Fruit fly (Drosophila melanogaster) whole organism, wandering third instar larva: Measurements from ENCODE around the gene CG11601.

Source experiments
- Abd-B ChIP-seq: fragments of >200 bp; optimal IDR thresholded peaks from 2 replicates; lab custom pipeline; 2017; ENCODE audit warnings: missing biosample characterization, missing genetic modification characterization
- CG32264 ChIP-seq: fragments of 200-800 bp; sonication (Bioruptor generic); optimal IDR thresholded peaks from 2 replicates; lab custom pipeline; 2016; ENCODE audit warnings: missing biosample characterization, missing genetic modification characterization
- CG9705 ChIP-seq: fragments of 200-800 bp; sonication (Bioruptor generic); optimal IDR thresholded peaks from 2 replicates; lab custom pipeline; 2018; ENCODE audit warnings: missing biosample characterization, mild to moderate bottlenecking, missing genetic modification characterization
- Dfd ChIP-seq: fragments of >200 bp; optimal IDR thresholded peaks from 2 replicates; lab custom pipeline; 2017; ENCODE audit warnings: missing biosample characterization, missing genetic modification characterization
- Dif ChIP-seq: fragments of 200-275, 200-300 bp; sonication (Bioruptor generic); optimal IDR thresholded peaks from 2 replicates; lab custom pipeline; 2018; ENCODE audit warnings: missing biosample characterization, missing genetic modification characterization; ENCODE audit not compliant: partially characterized antibody
- GATAd ChIP-seq: sonication (Bioruptor generic); optimal IDR thresholded peaks from 2 replicates; lab custom pipeline; 2016; ENCODE audit warnings: missing biosample characterization, missing genetic modification characterization
- HLH106 ChIP-seq: fragments of 200-800 bp; optimal IDR thresholded peaks from 3 replicates; lab custom pipeline; 2019; ENCODE audit warnings: missing biosample characterization, mild to moderate bottlenecking, missing genetic modification characterization, moderate library complexity
- Hnf4 ChIP-seq: fragments of 200-800 bp; sonication (Bioruptor generic); optimal IDR thresholded peaks from 2 replicates; lab custom pipeline; 2016; ENCODE audit warnings: missing biosample characterization, mild to moderate bottlenecking, missing genetic modification characterization
- Hr83 ChIP-seq: fragments of 200-300 bp; sonication (Bioruptor generic); optimal IDR thresholded peaks from 2 replicates; lab custom pipeline; 2016; ENCODE audit warnings: missing biosample characterization, mild to moderate bottlenecking, missing genetic modification characterization, moderate library complexity; ENCODE audit not compliant: poor library complexity, severe bottlenecking
- Jra ChIP-seq: sonication (Bioruptor generic); optimal IDR thresholded peaks from 2 replicates; lab custom pipeline; 2016; ENCODE audit warnings: missing biosample characterization, missing genetic modification characterization
- Mio ChIP-seq: sonication (Bioruptor generic); optimal IDR thresholded peaks from 2 replicates; lab custom pipeline; 2016; ENCODE audit warnings: missing biosample characterization, missing genetic modification characterization
- Myc ChIP-seq: fragments of >200 bp; optimal IDR thresholded peaks from 2 replicates; lab custom pipeline; 2017
- N ChIP-seq: fragments of >200 bp; optimal IDR thresholded peaks from 2 replicates; lab custom pipeline; 2018; ENCODE audit warnings: missing biosample characterization, missing external identifiers, missing genetic modification characterization
- OdsH ChIP-seq: fragments of 200-800 bp; sonication (Bioruptor generic); optimal IDR thresholded peaks from 2 replicates; lab custom pipeline; 2016; ENCODE audit warnings: missing biosample characterization, mild to moderate bottlenecking, missing genetic modification characterization
- Rel ChIP-seq, 2 experiments: fragments of 200-800 bp; sonication (Bioruptor generic) in 1 of 2; optimal IDR thresholded peaks; 2 replicates in 1 of 2; 3 replicates in 1 of 2; lab custom pipeline; 2016 to 2019; ENCODE audit warnings: mild to moderate bottlenecking in 2 of 2, missing biosample characterization in 2 of 2, missing genetic modification characterization in 2 of 2, moderate library complexity in 1 of 2
- Sp1 ChIP-seq: fragments of 200-800 bp; sonication (Bioruptor generic); optimal IDR thresholded peaks from 3 replicates; lab custom pipeline; 2019; ENCODE audit warnings: missing biosample characterization, mild to moderate bottlenecking, missing genetic modification characterization, moderate library complexity
- Vsx2 ChIP-seq: fragments of 200-300, 225-300 bp; sonication (Bioruptor generic); optimal IDR thresholded peaks from 2 replicates; lab custom pipeline; 2018; ENCODE audit warnings: missing biosample characterization, missing genetic modification characterization; ENCODE audit not compliant: partially characterized antibody
- br ChIP-seq: fragments of 200-800 bp; sonication (Bioruptor generic); optimal IDR thresholded peaks from 2 replicates; lab custom pipeline; 2016; ENCODE audit warnings: missing biosample characterization, missing genetic modification characterization
- brk ChIP-seq: fragments of 200-800 bp; sonication (Bioruptor generic); optimal IDR thresholded peaks from 2 replicates; lab custom pipeline; 2016; ENCODE audit warnings: missing biosample characterization, mild to moderate bottlenecking, missing genetic modification characterization
- dl ChIP-seq, 2 experiments: fragments of 175-275, 200-275 bp in 1 of 2; fragments of 200-275 bp in 1 of 2; sonication (Bioruptor generic); optimal IDR thresholded peaks; lab custom pipeline; 2018; ENCODE audit warnings: mild to moderate bottlenecking in 2 of 2, missing biosample characterization in 2 of 2, missing genetic modification characterization in 2 of 2, moderate library complexity in 2 of 2; ENCODE audit not compliant: partially characterized antibody in 2 of 2, insufficient read depth in 1 of 2
- dmrt93B ChIP-seq: fragments of 200-800 bp; sonication (Bioruptor generic); optimal IDR thresholded peaks from 2 replicates; lab custom pipeline; 2018; ENCODE audit warnings: missing biosample characterization, mild to moderate bottlenecking, missing genetic modification characterization
- dsf ChIP-seq: sonication (Bioruptor generic); optimal IDR thresholded peaks from 2 replicates; lab custom pipeline; 2016; ENCODE audit warnings: missing biosample characterization, missing genetic modification characterization, borderline replicate concordance
- ey ChIP-seq: fragments of 200-800 bp; sonication (Bioruptor generic); optimal IDR thresholded peaks from 2 replicates; lab custom pipeline; 2016; ENCODE audit warnings: missing biosample characterization, missing genetic modification characterization
- foxo ChIP-seq, 2 experiments: fragments of 200-800 bp; sonication (Bioruptor generic); optimal IDR thresholded peaks; 2 replicates in 1 of 2; 3 replicates in 1 of 2; lab custom pipeline; 2016 to 2017; ENCODE audit warnings: missing biosample characterization in 2 of 2, missing genetic modification characterization in 2 of 2
- fru ChIP-seq: fragments of 200-800 bp; sonication (Bioruptor generic); optimal IDR thresholded peaks from 3 replicates; lab custom pipeline; 2016; ENCODE audit warnings: missing biosample characterization, mild to moderate bottlenecking, missing genetic modification characterization
- h ChIP-seq: fragments of 200-800 bp; sonication (Bioruptor generic); optimal IDR thresholded peaks from 3 replicates; lab custom pipeline; 2016; ENCODE audit warnings: missing biosample characterization, mild to moderate bottlenecking, missing genetic modification characterization
- jim ChIP-seq: fragments of 175-275, 200-325 bp; sonication (Bioruptor generic); optimal IDR thresholded peaks from 2 replicates; lab custom pipeline; 2016; ENCODE audit warnings: missing biosample characterization, mild to moderate bottlenecking, missing genetic modification characterization
- lola ChIP-seq: fragments of >200 bp; optimal IDR thresholded peaks from 2 replicates; lab custom pipeline; 2017; ENCODE audit warnings: missing biosample characterization, missing genetic modification characterization
- pan ChIP-seq: fragments of >200 bp; optimal IDR thresholded peaks from 2 replicates; lab custom pipeline; 2017
- psq ChIP-seq: fragments of 200-800 bp; sonication (Bioruptor generic); optimal IDR thresholded peaks from 3 replicates; lab custom pipeline; 2017; ENCODE audit warnings: missing biosample characterization, mild to moderate bottlenecking, missing genetic modification characterization, moderate library complexity
- rgr ChIP-seq: fragments of 200-800 bp; sonication (Bioruptor generic); optimal IDR thresholded peaks from 3 replicates; lab custom pipeline; 2016; ENCODE audit warnings: missing biosample characterization, mild to moderate bottlenecking, missing genetic modification characterization
- sage ChIP-seq: fragments of 200-800 bp; sonication (Bioruptor generic); optimal IDR thresholded peaks from 2 replicates; lab custom pipeline; 2016; ENCODE audit warnings: missing biosample characterization, mild to moderate bottlenecking, missing genetic modification characterization
- sv ChIP-seq: fragments of 200-800 bp; sonication (Bioruptor generic); optimal IDR thresholded peaks from 3 replicates; lab custom pipeline; 2016; ENCODE audit warnings: missing biosample characterization, missing genetic modification characterization

The CG11601 gene

DNA sequence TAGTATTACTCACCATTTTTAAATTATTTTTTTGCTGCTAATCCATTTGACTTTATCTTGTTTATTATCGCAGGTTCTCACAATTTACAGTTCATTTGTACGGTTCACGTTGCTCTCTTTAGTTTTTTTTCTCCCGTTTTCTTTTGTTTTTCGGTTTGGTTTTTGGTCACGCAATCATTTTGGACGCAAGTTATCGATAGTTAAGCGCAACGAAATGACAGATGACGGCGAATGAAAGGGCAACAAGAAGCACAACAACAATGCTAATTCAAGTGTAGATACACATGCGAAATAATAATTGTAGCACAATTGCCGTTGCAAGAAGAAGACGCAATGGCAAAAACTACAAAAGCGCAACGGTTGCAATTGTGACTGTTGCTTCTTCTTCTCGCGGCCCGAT is 34.5 kb downstream of the CG11601 start:
- no peak for TF ChIP-seq dsf
- no peak for TF ChIP-seq fru (GFP tag; lab: Kevin White, UChicago)
- TF ChIP-seq Sp1: no peak
- TF ChIP-seq Hr83 (GFP tag; lab: Kevin White, UChicago): no peak

DNA sequence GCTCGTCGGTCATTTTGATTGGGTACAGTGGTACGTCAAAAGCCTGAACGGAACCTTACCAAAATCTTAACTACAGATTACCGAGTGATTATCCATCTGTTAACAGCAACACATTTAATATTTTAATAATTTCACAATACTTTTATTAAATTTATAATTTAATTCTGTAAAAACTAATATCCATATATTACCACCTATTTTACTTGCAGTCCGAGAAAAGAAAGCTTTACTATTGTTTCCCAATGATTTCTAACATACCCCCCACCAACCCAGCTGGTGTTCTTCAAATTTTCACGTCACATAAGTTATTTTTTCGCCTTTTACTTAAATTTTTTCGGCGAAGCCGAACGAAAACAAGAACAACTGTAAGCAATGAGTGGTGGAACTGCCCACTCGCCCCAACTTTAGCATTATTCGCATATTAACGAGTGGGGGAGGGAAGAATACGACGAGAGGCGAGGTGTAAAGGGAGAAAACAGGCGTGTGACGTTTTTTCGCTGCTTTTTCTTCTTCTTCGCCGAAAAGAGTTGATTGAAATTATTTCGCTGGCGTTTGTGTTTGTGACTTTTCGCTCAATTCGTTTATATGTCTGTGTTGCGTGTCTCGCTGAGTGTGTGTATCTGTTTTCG is 35.1 kb downstream of the CG11601 start:
- peak; percentile 29 for TF ChIP-seq CG9705 (GFP tag; lab: Kevin White, UChicago)
- TF ChIP-seq Sp1: peak; percentile 82
- TF ChIP-seq rgr (GFP tag; lab: Kevin White, UChicago): peak; percentile 70
- no peak for TF ChIP-seq lola
- TF ChIP-seq HLH106 (tag; lab: Kevin White, UChicago): peak; percentile 87
- TF ChIP-seq ey: peak; percentile 56
- peak; percentile 29 for TF ChIP-seq sage
- peak; percentile 76 for TF ChIP-seq dmrt93B (GFP tag; lab: Kevin White, UChicago)
- TF ChIP-seq psq (GFP tag; lab: Kevin White, UChicago): peak; percentile 76
- no peak for TF ChIP-seq Rel (GFP tag; optimal IDR thresholded peaks at IDR 0.05; lab: Kevin White, UChicago)
- peak; percentile 27 for TF ChIP-seq Rel (tag; optimal IDR thresholded peaks at IDR 0.05; lab: Kevin White, UChicago)
- no peak for TF ChIP-seq pan (lab: Kevin White, UChicago)
- TF ChIP-seq fru (GFP tag; lab: Kevin White, UChicago): peak; percentile 68
- TF ChIP-seq Hr83 (GFP tag; lab: Kevin White, UChicago): peak; percentile 40
- peak in 1 of 2 experiments; percentile 86 for TF ChIP-seq foxo (GFP tag; optimal IDR thresholded peaks at IDR 0.05; lab: Kevin White, UChicago)
- peak; percentile 52 for TF ChIP-seq br (GFP tag; lab: Kevin White, UChicago)
- no peak for TF ChIP-seq Myc
- TF ChIP-seq Mio (GFP tag; lab: Kevin White, UChicago): no peak
- TF ChIP-seq OdsH (GFP tag; lab: Kevin White, UChicago): peak; percentile 83
- no peak for TF ChIP-seq dsf
- no peak for TF ChIP-seq Abd-B (GFP tag; lab: Kevin White, UChicago)
- peak in 1 of 2 experiments; percentile 33 for TF ChIP-seq dl (GFP tag; optimal IDR thresholded peaks at IDR 0.05; lab: Kevin White, UChicago; ENCODE audit: insufficient read depth in 1 of 2, partially characterized antibody in 2 of 2)
- no peak for TF ChIP-seq sv (GFP tag; lab: Kevin White, UChicago)
- no peak for TF ChIP-seq N (GFP tag; lab: Kevin White, UChicago)
- no peak for TF ChIP-seq brk (GFP tag; lab: Kevin White, UChicago)
- peak; percentile 48 for TF ChIP-seq Dif (GFP tag; lab: Kevin White, UChicago)

dm6 chr2L:247432-247831 is 35.6 kb downstream of the CG11601 start:
- peak in 1 of 2 experiments; percentile 54 for TF ChIP-seq dl (GFP tag; optimal IDR thresholded peaks at IDR 0.05; lab: Kevin White, UChicago; ENCODE audit: insufficient read depth in 1 of 2, partially characterized antibody in 2 of 2)
- no peak for TF ChIP-seq Hr83 (GFP tag; lab: Kevin White, UChicago)
- TF ChIP-seq ey: no peak
- no peak for TF ChIP-seq sv (GFP tag; lab: Kevin White, UChicago)
- peak; percentile 53 for TF ChIP-seq jim
- no peak for TF ChIP-seq OdsH (GFP tag; lab: Kevin White, UChicago)
- peak; percentile 61 for TF ChIP-seq Dif (GFP tag; lab: Kevin White, UChicago)
- no peak for TF ChIP-seq fru (GFP tag; lab: Kevin White, UChicago)
- no peak for TF ChIP-seq Vsx2 (GFP tag; lab: Kevin White, UChicago)
- TF ChIP-seq rgr (GFP tag; lab: Kevin White, UChicago): no peak
- TF ChIP-seq Dfd (GFP tag; lab: Kevin White, UChicago): no peak
- no peak for TF ChIP-seq dsf
- TF ChIP-seq Jra (GFP tag; lab: Kevin White, UChicago): no peak

DNA sequence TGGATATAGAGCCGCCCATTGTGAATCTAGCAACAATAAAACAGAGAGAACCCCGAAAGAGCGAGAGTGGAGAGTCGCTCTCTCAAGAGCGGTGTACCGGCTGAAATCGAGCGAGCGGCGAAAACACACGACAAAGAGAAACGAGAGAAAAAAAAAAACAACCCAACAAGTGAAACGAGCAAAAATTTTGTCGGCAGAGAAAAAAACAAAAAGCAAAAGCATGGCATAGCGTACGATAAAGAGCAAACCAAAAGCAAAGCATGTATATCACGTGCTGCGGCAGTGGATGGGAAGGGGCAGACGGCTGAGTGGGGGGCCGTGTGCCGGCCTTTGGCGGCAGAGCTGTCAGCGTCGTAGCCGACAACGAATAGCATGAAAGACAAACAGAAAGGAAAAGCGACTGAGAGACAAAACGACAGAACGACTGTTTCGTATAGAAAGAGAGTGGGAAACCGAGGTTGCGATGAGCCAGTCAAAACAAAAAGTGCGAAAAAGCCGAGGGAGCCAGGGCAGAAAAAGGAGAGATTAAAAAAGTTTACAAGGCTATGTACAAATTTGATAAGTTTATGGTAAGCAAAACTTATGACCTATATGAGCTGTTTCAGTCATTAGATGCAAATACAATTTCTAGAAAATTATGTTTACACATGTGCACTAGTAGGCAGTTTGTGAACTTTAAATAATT is 36.3 kb downstream of the CG11601 start:
- TF ChIP-seq dl (GFP tag; optimal IDR thresholded peaks at IDR 0.05; lab: Kevin White, UChicago; ENCODE audit: insufficient read depth in 1 of 2, partially characterized antibody in 2 of 2) (peak; percentile 68 to 92), Hnf4 (GFP tag; lab: Kevin White, UChicago) (no peak), jim (peak; percentile 61), GATAd (GFP tag; lab: Kevin White, UChicago) (no peak), h (GFP tag; lab: Kevin White, UChicago) (peak; percentile 21), foxo (GFP tag; optimal IDR thresholded peaks at IDR 0.05; lab: Kevin White, UChicago) (peak in 1 of 2 experiments; percentile 51), sage (peak; percentile 29), lola (no peak), CG32264 (peak; percentile 26), Hr83 (GFP tag; lab: Kevin White, UChicago) (peak; percentile 7), N (GFP tag; lab: Kevin White, UChicago) (no peak), Sp1 (peak; percentile 60), Dif (GFP tag; lab: Kevin White, UChicago) (peak; percentile 95), psq (GFP tag; lab: Kevin White, UChicago) (peak; percentile 99)
